Worm (Caenorhabditis elegans): ENCODE measurements around the gene F10C2.5.

The F10C2.5 gene

DNA sequence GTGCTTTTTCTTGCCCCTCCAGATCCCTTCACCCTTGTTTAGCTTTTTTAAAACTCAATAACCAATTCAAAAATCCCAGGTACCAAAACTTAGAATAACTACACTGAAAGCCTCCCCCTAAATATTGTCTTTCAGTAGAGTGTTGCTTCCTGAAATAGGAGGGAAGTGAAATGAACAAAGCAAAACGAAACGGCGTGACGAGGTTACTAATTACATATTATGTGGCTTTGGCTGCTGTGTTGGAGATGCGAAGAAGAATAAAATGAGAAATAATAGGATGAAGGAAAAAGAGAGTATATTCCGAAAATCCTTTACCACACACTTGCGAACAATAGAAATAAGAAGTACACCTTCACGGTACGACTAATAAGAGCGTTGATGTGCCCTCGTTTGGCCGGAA, 9.1 kb upstream of the F10C2.5 start:
- no peak for TF ChIP-seq nhr-10 (tag; optimal IDR thresholded peaks at IDR 0.05)
- TF ChIP-seq duxl-1 (tag; optimal IDR thresholded peaks at IDR 0.05; ENCODE audit: poor library complexity): no peak
- TF ChIP-seq Y75B8A.6 (GFP tag; IDR thresholded peaks at IDR 0.05): no peak
- no peak for TF ChIP-seq dmd-6 (GFP tag; IDR thresholded peaks at IDR 0.05)
- no peak for TF ChIP-seq zfp-2 (tag; optimal IDR thresholded peaks at IDR 0.05)

ce11 chrV:12037889-12038288, 7.3 kb upstream of the F10C2.5 start:
- TF ChIP-seq unc-62 (GFP tag; optimal IDR thresholded peaks at IDR 0.05 in 1 of 2) (peak in 1 of 2 experiments; percentile 64), unc-62 (tag; optimal IDR thresholded peaks at IDR 0.05) (no peak), ceh-44 (GFP tag; IDR thresholded peaks at IDR 0.05) (no peak)

ce11 chrV:12038317-12038716, 6.9 kb upstream of the F10C2.5 start:
- no peak for TF ChIP-seq lin-1 (GFP tag; IDR thresholded peaks at IDR 0.05)
- no peak for TF ChIP-seq duxl-1 (tag; optimal IDR thresholded peaks at IDR 0.05; ENCODE audit: poor library complexity)
- no peak for TF ChIP-seq zag-1 (tag; optimal IDR thresholded peaks at IDR 0.05)
- TF ChIP-seq spr-3 (GFP tag; optimal IDR thresholded peaks at IDR 0.05): no peak
- no peak for TF ChIP-seq unc-130 (GFP tag; optimal IDR thresholded peaks at IDR 0.05)
- no peak for TF ChIP-seq mep-1 (tag; optimal IDR thresholded peaks at IDR 0.05)
- peak in 1 of 2 experiments; percentile 20 for TF ChIP-seq lsy-2 (tag; optimal IDR thresholded peaks at IDR 0.05)
- no peak for TF ChIP-seq pqm-1 (tag; optimal IDR thresholded peaks at IDR 0.05)
- TF ChIP-seq ces-1 (GFP tag; optimal IDR thresholded peaks at IDR 0.05): no peak
- no peak for TF ChIP-seq ZK337.2 (GFP tag; IDR thresholded peaks at IDR 0.05)
- TF ChIP-seq mes-2 (tag; optimal IDR thresholded peaks at IDR 0.05; ENCODE audit: poor library complexity, severe bottlenecking): peak; percentile 33
- TF ChIP-seq hmg-1.1 (GFP tag; IDR thresholded peaks at IDR 0.05): no peak
- TF ChIP-seq aha-1 (tag): peak; percentile 63
- TF ChIP-seq nhr-77 (tag; optimal IDR thresholded peaks at IDR 0.05): no peak
- TF ChIP-seq D1046.2 (GFP tag; IDR thresholded peaks at IDR 0.05): no peak
- no peak for TF ChIP-seq tra-1 (GFP tag; IDR thresholded peaks at IDR 0.05)

ce11 chrV:12038783-12039182, 6.4 kb upstream of the F10C2.5 start:
- TF ChIP-seq egl-27 (tag; optimal IDR thresholded peaks at IDR 0.05): no peak
- TF ChIP-seq php-3 (GFP tag; IDR thresholded peaks at IDR 0.05): no peak
- TF ChIP-seq lin-38 (GFP tag; IDR thresholded peaks at IDR 0.05): peak; percentile 28; the same call in 1 of the 2 replicates
- no peak for TF ChIP-seq nhr-10 (tag; optimal IDR thresholded peaks at IDR 0.05)
- TF ChIP-seq arid-1 (GFP tag; conservative IDR thresholded peaks at IDR 0.05): no peak
- no peak for TF ChIP-seq nhr-76 (tag; optimal IDR thresholded peaks at IDR 0.05)
- no peak for TF ChIP-seq Y105C5A.15 (GFP tag; IDR thresholded peaks at IDR 0.05)
- TF ChIP-seq nhr-6 (tag; optimal IDR thresholded peaks at IDR 0.05): peak; percentile 25
- peak in 1 of 2 experiments; percentile 14 for TF ChIP-seq hif-1 (tag; optimal IDR thresholded peaks at IDR 0.05)
- 0 out of 2 replicates have a peak, but pooled peaks have one; percentile 2 for TF ChIP-seq ceh-44 (GFP tag; IDR thresholded peaks at IDR 0.05)
- TF ChIP-seq mes-2 (tag; optimal IDR thresholded peaks at IDR 0.05; ENCODE audit: poor library complexity, severe bottlenecking): peak; percentile 51
- TF ChIP-seq nhr-48 (tag; optimal IDR thresholded peaks at IDR 0.05): no peak
- no peak for TF ChIP-seq ces-1 (GFP tag; optimal IDR thresholded peaks at IDR 0.05)
- TF ChIP-seq dmd-6 (GFP tag; IDR thresholded peaks at IDR 0.05): no peak
- TF ChIP-seq lin-13 (GFP tag; optimal IDR thresholded peaks at IDR 0.05): peak; percentile 30
- TF ChIP-seq daf-8 (GFP tag; IDR thresholded peaks at IDR 0.05): no peak
- no peak for TF ChIP-seq daf-16 (GFP tag; optimal IDR thresholded peaks at IDR 0.05)
- no peak for TF ChIP-seq daf-16 (tag; optimal IDR thresholded peaks at IDR 0.05)
- no peak for TF ChIP-seq lir-3 (tag; optimal IDR thresholded peaks at IDR 0.05)
- TF ChIP-seq vab-7 (GFP tag; IDR thresholded peaks at IDR 0.05): no peak
- TF ChIP-seq dmd-8 (GFP tag; IDR thresholded peaks at IDR 0.05): no peak
- TF ChIP-seq attf-4 (tag; optimal IDR thresholded peaks at IDR 0.05): no peak
- TF ChIP-seq unc-130 (GFP tag; optimal IDR thresholded peaks at IDR 0.05): no peak
- TF ChIP-seq zfp-2 (tag; optimal IDR thresholded peaks at IDR 0.05): no peak
- no peak for TF ChIP-seq lin-29 (GFP tag; IDR thresholded peaks at IDR 0.05)
- no peak for TF ChIP-seq ztf-11 (tag; optimal IDR thresholded peaks at IDR 0.05)
- TF ChIP-seq pha-4 (GFP tag; IDR thresholded peaks at IDR 0.05): no peak
- TF ChIP-seq pha-4 (tag; optimal IDR thresholded peaks at IDR 0.05): no peak
- TF ChIP-seq lin-39 (tag; optimal IDR thresholded peaks at IDR 0.05): no peak
- TF ChIP-seq nhr-237 (tag; optimal IDR thresholded peaks at IDR 0.05): no peak
- TF ChIP-seq ZK337.2 (GFP tag; IDR thresholded peaks at IDR 0.05): no peak
- peak; percentile 63 for TF ChIP-seq hmg-1.1 (GFP tag; IDR thresholded peaks at IDR 0.05)
- no peak for TF ChIP-seq F49E8.2 (tag; optimal IDR thresholded peaks at IDR 0.05; ENCODE audit: borderline replicate concordance)
